Worm (Caenorhabditis elegans) whole organism, L2 larva: ENCODE measurements around the gene arr-1.

Source experiments
- C34F6.9 ChIP-seq: fragments of 150-350 bp; optimal IDR thresholded peaks from 2 replicates; lab custom pipeline; 2014; ENCODE audit warnings: missing biosample characterization, missing genetic modification characterization
- F13H6.1 ChIP-seq: sonication (generic microtip); optimal IDR thresholded peaks from 2 replicates; lab custom pipeline; 2016; ENCODE audit warnings: missing genetic modification characterization, missing compliant biosample characterization
- R02D3.7 ChIP-seq: fragments of 150-350 bp; optimal IDR thresholded peaks from 2 replicates; lab custom pipeline; 2014; ENCODE audit warnings: missing biosample characterization, missing genetic modification characterization
- Y55F3AM.14 ChIP-seq: fragments of 200-800 bp; sonication (Bioruptor generic); optimal IDR thresholded peaks from 2 replicates; lab custom pipeline; 2018; ENCODE audit warnings: mild to moderate bottlenecking, missing genetic modification characterization, missing compliant biosample characterization
- ZK546.5 ChIP-seq: sonication (generic microtip); optimal IDR thresholded peaks from 2 replicates; lab custom pipeline; 2017; ENCODE audit warnings: missing biosample characterization, missing genetic modification characterization
- alr-1 ChIP-seq: fragments of 150-350 bp; optimal IDR thresholded peaks from 2 replicates; lab custom pipeline; 2014; ENCODE audit warnings: missing biosample characterization, missing genetic modification characterization
- aly-2 ChIP-seq: fragments of 150-350 bp; optimal IDR thresholded peaks from 2 replicates; lab custom pipeline; 2014; ENCODE audit warnings: missing biosample characterization, missing genetic modification characterization
- ama-1 ChIP-seq: fragments of 150-350 bp; optimal IDR thresholded peaks from 2 replicates; lab custom pipeline; 2018; ENCODE audit warnings: inconsistent platforms
- blmp-1 ChIP-seq: sonication (generic microtip); optimal IDR thresholded peaks from 2 replicates; lab custom pipeline; 2017; ENCODE audit warnings: missing genetic modification characterization, mild to moderate bottlenecking, missing compliant biosample characterization, antibody characterized with exemption, moderate library complexity; ENCODE audit not compliant: insufficient read depth
- ceh-82 ChIP-seq: fragments of 150-350 bp; optimal IDR thresholded peaks from 2 replicates; lab custom pipeline; 2014; ENCODE audit warnings: missing biosample characterization, missing genetic modification characterization
- crh-2 ChIP-seq: sonication (generic microtip); optimal IDR thresholded peaks from 2 replicates; lab custom pipeline; 2017; ENCODE audit warnings: missing biosample characterization, missing genetic modification characterization
- egl-27 ChIP-seq: sonication (generic microtip); optimal IDR thresholded peaks from 3 replicates; lab custom pipeline; 2017; ENCODE audit warnings: missing biosample characterization, missing genetic modification reagents, missing genetic modification characterization
- elt-3 ChIP-seq: sonication (generic microtip); optimal IDR thresholded peaks from 2 replicates; lab custom pipeline; 2017; ENCODE audit warnings: missing biosample characterization, missing genetic modification characterization
- fos-1 ChIP-seq: fragments of 150-350 bp; optimal IDR thresholded peaks from 2 replicates; lab custom pipeline; 2014; ENCODE audit warnings: missing biosample characterization, missing genetic modification characterization
- gmeb-1 ChIP-seq: fragments of 150-350 bp; optimal IDR thresholded peaks from 2 replicates; lab custom pipeline; 2014; ENCODE audit warnings: missing biosample characterization, missing genetic modification characterization
- lin-11 ChIP-seq: fragments of 150-350 bp; sonication (generic microtip); optimal IDR thresholded peaks from 2 replicates; lab custom pipeline; 2014; ENCODE audit warnings: missing biosample characterization, missing genetic modification characterization, inconsistent platforms, mixed read lengths
- lin-13 ChIP-seq: fragments of 150-350 bp; optimal IDR thresholded peaks from 2 replicates; lab custom pipeline; 2014; ENCODE audit warnings: missing biosample characterization, missing genetic modification reagents, missing genetic modification characterization
- lsy-2 ChIP-seq, 2 experiments: fragments of 150-350 bp in 1 of 2; sonication (generic microtip) in 1 of 2; optimal IDR thresholded peaks; 2 replicates each; lab custom pipeline; 2014 to 2017; ENCODE audit warnings: missing biosample characterization in 2 of 2, missing genetic modification characterization in 2 of 2
- mbf-1 ChIP-seq: sonication (generic microtip); optimal IDR thresholded peaks from 2 replicates; lab custom pipeline; 2017; ENCODE audit warnings: missing biosample characterization, missing genetic modification characterization
- mdl-1 ChIP-seq, 2 experiments: fragments of 150-350 bp in 1 of 2; sonication (generic microtip) in 1 of 2; optimal IDR thresholded peaks; 2 replicates each; lab custom pipeline; 2017; ENCODE audit warnings: missing biosample characterization in 2 of 2, missing genetic modification characterization in 2 of 2
- nhr-11 ChIP-seq: fragments of 150-350 bp; optimal IDR thresholded peaks from 2 replicates; lab custom pipeline; 2014; ENCODE audit warnings: missing biosample characterization, missing genetic modification characterization
- nhr-12 ChIP-seq: fragments of 150-350 bp; optimal IDR thresholded peaks from 2 replicates; lab custom pipeline; 2014; ENCODE audit warnings: missing biosample characterization, missing genetic modification characterization
- nhr-129 ChIP-seq: fragments of 150-350 bp; optimal IDR thresholded peaks from 2 replicates; lab custom pipeline; 2014; ENCODE audit warnings: missing biosample characterization, missing genetic modification characterization
- nhr-21 ChIP-seq: fragments of 150-350 bp; optimal IDR thresholded peaks from 2 replicates; lab custom pipeline; 2014; ENCODE audit warnings: missing biosample characterization, missing genetic modification characterization
- nhr-23 ChIP-seq: fragments of 150-350 bp; optimal IDR thresholded peaks from 2 replicates; lab custom pipeline; 2014; ENCODE audit warnings: missing biosample characterization, missing genetic modification reagents, missing genetic modification characterization
- nhr-25 ChIP-seq: fragments of 150-350 bp; sonication (generic microtip); optimal IDR thresholded peaks from 3 replicates; lab custom pipeline; 2014; ENCODE audit warnings: missing biosample characterization, missing genetic modification characterization
- nhr-6 ChIP-seq: fragments of 150-350 bp; optimal IDR thresholded peaks from 2 replicates; lab custom pipeline; 2014; ENCODE audit warnings: missing biosample characterization, missing genetic modification characterization
- peb-1 ChIP-seq: fragments of 150-350 bp; optimal IDR thresholded peaks from 2 replicates; lab custom pipeline; 2014; ENCODE audit warnings: missing biosample characterization, missing genetic modification characterization
- sem-4 ChIP-seq: fragments of 150-350 bp; optimal IDR thresholded peaks from 2 replicates; lab custom pipeline; 2014; ENCODE audit warnings: missing biosample characterization, missing genetic modification reagents, missing genetic modification characterization
- skn-1 ChIP-seq: sonication (generic microtip); optimal IDR thresholded peaks from 2 replicates; lab custom pipeline; 2017; ENCODE audit warnings: missing biosample characterization, missing genetic modification characterization
- sma-3 ChIP-seq: sonication (generic microtip); optimal IDR thresholded peaks from 2 replicates; lab custom pipeline; 2016; ENCODE audit warnings: missing genetic modification reagents, missing genetic modification characterization, missing compliant biosample characterization
- sma-9 ChIP-seq, 2 experiments: fragments of 150-350 bp in 1 of 2; sonication (generic microtip) in 1 of 2; optimal IDR thresholded peaks; 2 replicates each; lab custom pipeline; 2014 to 2016; ENCODE audit warnings: missing genetic modification characterization in 2 of 2, mild to moderate bottlenecking in 1 of 2, missing biosample characterization in 1 of 2, missing compliant biosample characterization in 1 of 2, missing genetic modification reagents in 1 of 2, moderate library complexity in 1 of 2
- snpc-4 ChIP-seq: fragments of 150-350 bp; optimal IDR thresholded peaks from 2 replicates; lab custom pipeline; 2014; ENCODE audit warnings: missing biosample characterization, missing genetic modification characterization
- unc-39 ChIP-seq: fragments of 150-350 bp; optimal IDR thresholded peaks from 2 replicates; lab custom pipeline; 2014; ENCODE audit warnings: missing biosample characterization, missing genetic modification characterization
- unc-55 ChIP-seq: fragments of 150-350 bp; sonication (generic microtip); optimal IDR thresholded peaks from 3 replicates; lab custom pipeline; 2014; ENCODE audit warnings: missing biosample characterization, missing genetic modification reagents, missing genetic modification characterization
- unc-62 ChIP-seq: fragments of 150-350 bp; optimal IDR thresholded peaks from 2 replicates; lab custom pipeline; 2014; ENCODE audit warnings: missing biosample characterization, missing genetic modification reagents, missing genetic modification characterization
- zag-1 ChIP-seq: fragments of 150-350 bp; optimal IDR thresholded peaks from 2 replicates; lab custom pipeline; 2014; ENCODE audit warnings: missing biosample characterization, missing genetic modification characterization
- ztf-11 ChIP-seq: sonication (generic microtip); optimal IDR thresholded peaks from 2 replicates; lab custom pipeline; 2017; ENCODE audit warnings: missing biosample characterization, missing genetic modification characterization
- ztf-4 ChIP-seq: fragments of 150-350 bp; optimal IDR thresholded peaks from 2 replicates; lab custom pipeline; 2014; ENCODE audit warnings: missing biosample characterization, missing genetic modification characterization

Gene arr-1

ce11 chrX:960139-960538 is 9.6 kb downstream of the arr-1 start:
- TF ChIP-seq elt-3 (tag; lab: Kevin White, UChicago) (no peak), snpc-4 (tag; lab: Kevin White, UChicago) (no peak), ztf-11 (tag; lab: Kevin White, UChicago) (no peak), R02D3.7 (no peak), gmeb-1 (tag; lab: Kevin White, UChicago) (no peak), C34F6.9 (tag; lab: Kevin White, UChicago) (no peak), unc-39 (no peak), nhr-21 (tag; lab: Kevin White, UChicago) (no peak), skn-1 (no peak), fos-1 (tag; lab: Kevin White, UChicago) (no peak), sem-4 (no peak), sma-3 (no peak), peb-1 (tag; lab: Kevin White, UChicago) (no peak), Y55F3AM.14 (GFP tag; lab: Kevin White, UChicago) (no peak), ama-1 (lab: Kevin White, UChicago) (no peak), nhr-23 (tag; lab: Kevin White, UChicago) (no peak)

ce11 chrX:963171-963570 is 12.6 kb downstream of the arr-1 start, which contains the start of gene ncs-1:
TSS of gene ncs-1 (minus strand) at chrX:963271.
- TF ChIP-seq aly-2 (tag; lab: Kevin White, UChicago) (no peak), crh-2 (tag; lab: Kevin White, UChicago) (no peak), ceh-82 (tag; lab: Kevin White, UChicago) (no peak), zag-1 (tag; lab: Kevin White, UChicago) (no peak), nhr-11 (tag; lab: Kevin White, UChicago) (no peak), egl-27 (tag; lab: Kevin White, UChicago) (no peak), lin-13 (no peak), mbf-1 (tag; lab: Kevin White, UChicago) (no peak)

- TF ChIP-seq snpc-4 (tag; lab: Kevin White, UChicago): no peak
- no peak for TF ChIP-seq nhr-23 (tag; lab: Kevin White, UChicago)
- no peak for TF ChIP-seq mdl-1 (tag; optimal IDR thresholded peaks at IDR 0.05; lab: Kevin White, UChicago)
- no peak for TF ChIP-seq lin-13
- TF ChIP-seq skn-1: no peak
- TF ChIP-seq lsy-2 (tag; optimal IDR thresholded peaks at IDR 0.05; lab: Kevin White, UChicago): no peak
- no peak for TF ChIP-seq nhr-25 (tag; lab: Kevin White, UChicago)
- peak; percentile 42 for TF ChIP-seq sma-3
- TF ChIP-seq unc-39: no peak
- no peak for TF ChIP-seq nhr-11 (tag; lab: Kevin White, UChicago)
- no peak for TF ChIP-seq nhr-21 (tag; lab: Kevin White, UChicago)
- peak; percentile 31 for TF ChIP-seq nhr-129 (tag; lab: Kevin White, UChicago)
- no peak for TF ChIP-seq Y55F3AM.14 (GFP tag; lab: Kevin White, UChicago)
- no peak for TF ChIP-seq nhr-6 (tag; lab: Kevin White, UChicago)
- TF ChIP-seq zag-1 (tag; lab: Kevin White, UChicago): no peak
- no peak for TF ChIP-seq unc-62 (GFP tag; lab: Kevin White, UChicago)
- TF ChIP-seq ceh-82 (tag; lab: Kevin White, UChicago): no peak
Measured at ce11 chrX:970072-970471, 19.5 kb downstream of the arr-1 start, which contains the start of gene C44C1.6. TSS of gene C44C1.6 (minus strand) at chrX:970270.

- TF ChIP-seq mbf-1 (tag; lab: Kevin White, UChicago) (no peak), F13H6.1 (tag; lab: Kevin White, UChicago) (peak; percentile 14), C34F6.9 (tag; lab: Kevin White, UChicago) (peak; percentile 57), zag-1 (tag; lab: Kevin White, UChicago) (peak; percentile 1), egl-27 (tag; lab: Kevin White, UChicago) (no peak), ZK546.5 (tag; lab: Kevin White, UChicago) (no peak), aly-2 (tag; lab: Kevin White, UChicago) (no peak), peb-1 (tag; lab: Kevin White, UChicago) (no peak), unc-62 (GFP tag; lab: Kevin White, UChicago) (no peak), nhr-6 (tag; lab: Kevin White, UChicago) (no peak), fos-1 (tag; lab: Kevin White, UChicago) (peak; percentile 34), nhr-129 (tag; lab: Kevin White, UChicago) (peak; percentile 54), lin-11 (tag; lab: Kevin White, UChicago) (peak; percentile 44), snpc-4 (tag; lab: Kevin White, UChicago) (peak; percentile 39), skn-1 (no peak), sma-9 (GFP tag; optimal IDR thresholded peaks at IDR 0.05; lab: Kevin White, UChicago) (peak; percentile 36), sma-9 (tag; optimal IDR thresholded peaks at IDR 0.05; lab: Kevin White, UChicago) (no peak), unc-55 (GFP tag; lab: Kevin White, UChicago) (peak; percentile 75), gmeb-1 (tag; lab: Kevin White, UChicago) (no peak), ztf-11 (tag; lab: Kevin White, UChicago) (no peak), ztf-4 (tag; lab: Kevin White, UChicago) (no peak), nhr-25 (tag; lab: Kevin White, UChicago) (peak; percentile 1), nhr-12 (tag; lab: Kevin White, UChicago) (no peak), lsy-2 (tag; optimal IDR thresholded peaks at IDR 0.05; lab: Kevin White, UChicago) (no peak), nhr-21 (tag; lab: Kevin White, UChicago) (no peak), lin-13 (peak; percentile 30), nhr-11 (tag; lab: Kevin White, UChicago) (no peak), crh-2 (tag; lab: Kevin White, UChicago) (peak; percentile 33), blmp-1 (tag; lab: Kevin White, UChicago) (no peak), alr-1 (tag; lab: Kevin White, UChicago) (no peak)
Measured at ce11 chrX:974499-975235, 24.1 kb downstream of the arr-1 start, which contains the start of gene vps-45. TSS of gene vps-45 (minus strand) at chrX:974848.
